Fruit fly (Drosophila melanogaster) whole organism, wandering third instar larva: ENCODE results near the gene dre4.

Source experiments
- Abd-B ChIP-seq: fragments of >200 bp; optimal IDR thresholded peaks from 2 replicates; lab custom pipeline; 2017; ENCODE audit warnings: missing biosample characterization, missing genetic modification characterization
- CG32264 ChIP-seq: fragments of 200-800 bp; sonication (Bioruptor generic); optimal IDR thresholded peaks from 2 replicates; lab custom pipeline; 2016; ENCODE audit warnings: missing biosample characterization, missing genetic modification characterization
- CG9705 ChIP-seq: fragments of 200-800 bp; sonication (Bioruptor generic); optimal IDR thresholded peaks from 2 replicates; lab custom pipeline; 2018; ENCODE audit warnings: missing biosample characterization, mild to moderate bottlenecking, missing genetic modification characterization
- Dfd ChIP-seq: fragments of >200 bp; optimal IDR thresholded peaks from 2 replicates; lab custom pipeline; 2017; ENCODE audit warnings: missing biosample characterization, missing genetic modification characterization
- Dif ChIP-seq: fragments of 200-275, 200-300 bp; sonication (Bioruptor generic); optimal IDR thresholded peaks from 2 replicates; lab custom pipeline; 2018; ENCODE audit warnings: missing biosample characterization, missing genetic modification characterization; ENCODE audit not compliant: partially characterized antibody
- GATAd ChIP-seq: sonication (Bioruptor generic); optimal IDR thresholded peaks from 2 replicates; lab custom pipeline; 2016; ENCODE audit warnings: missing biosample characterization, missing genetic modification characterization
- HLH106 ChIP-seq: fragments of 200-800 bp; optimal IDR thresholded peaks from 3 replicates; lab custom pipeline; 2019; ENCODE audit warnings: missing biosample characterization, mild to moderate bottlenecking, missing genetic modification characterization, moderate library complexity
- Hnf4 ChIP-seq: fragments of 200-800 bp; sonication (Bioruptor generic); optimal IDR thresholded peaks from 2 replicates; lab custom pipeline; 2016; ENCODE audit warnings: missing biosample characterization, mild to moderate bottlenecking, missing genetic modification characterization
- Hr78 ChIP-seq: fragments of >200 bp; optimal IDR thresholded peaks from 2 replicates; lab custom pipeline; 2017; ENCODE audit warnings: missing biosample characterization, missing genetic modification characterization
- Hr83 ChIP-seq: fragments of 200-300 bp; sonication (Bioruptor generic); optimal IDR thresholded peaks from 2 replicates; lab custom pipeline; 2016; ENCODE audit warnings: missing biosample characterization, mild to moderate bottlenecking, missing genetic modification characterization, moderate library complexity; ENCODE audit not compliant: poor library complexity, severe bottlenecking
- Jra ChIP-seq: sonication (Bioruptor generic); optimal IDR thresholded peaks from 2 replicates; lab custom pipeline; 2016; ENCODE audit warnings: missing biosample characterization, missing genetic modification characterization
- Mio ChIP-seq: sonication (Bioruptor generic); optimal IDR thresholded peaks from 2 replicates; lab custom pipeline; 2016; ENCODE audit warnings: missing biosample characterization, missing genetic modification characterization
- Myc ChIP-seq: fragments of >200 bp; optimal IDR thresholded peaks from 2 replicates; lab custom pipeline; 2017
- N ChIP-seq: fragments of >200 bp; optimal IDR thresholded peaks from 2 replicates; lab custom pipeline; 2018; ENCODE audit warnings: missing biosample characterization, missing external identifiers, missing genetic modification characterization
- OdsH ChIP-seq: fragments of 200-800 bp; sonication (Bioruptor generic); optimal IDR thresholded peaks from 2 replicates; lab custom pipeline; 2016; ENCODE audit warnings: missing biosample characterization, mild to moderate bottlenecking, missing genetic modification characterization
- Rel ChIP-seq, 2 experiments: fragments of 200-800 bp; sonication (Bioruptor generic) in 1 of 2; optimal IDR thresholded peaks; 2 replicates in 1 of 2; 3 replicates in 1 of 2; lab custom pipeline; 2016 to 2019; ENCODE audit warnings: mild to moderate bottlenecking in 2 of 2, missing biosample characterization in 2 of 2, missing genetic modification characterization in 2 of 2, moderate library complexity in 1 of 2
- Vsx2 ChIP-seq: fragments of 200-300, 225-300 bp; sonication (Bioruptor generic); optimal IDR thresholded peaks from 2 replicates; lab custom pipeline; 2018; ENCODE audit warnings: missing biosample characterization, missing genetic modification characterization; ENCODE audit not compliant: partially characterized antibody
- br ChIP-seq: fragments of 200-800 bp; sonication (Bioruptor generic); optimal IDR thresholded peaks from 2 replicates; lab custom pipeline; 2016; ENCODE audit warnings: missing biosample characterization, missing genetic modification characterization
- brk ChIP-seq: fragments of 200-800 bp; sonication (Bioruptor generic); optimal IDR thresholded peaks from 2 replicates; lab custom pipeline; 2016; ENCODE audit warnings: missing biosample characterization, mild to moderate bottlenecking, missing genetic modification characterization
- dl ChIP-seq, 2 experiments: fragments of 175-275, 200-275 bp in 1 of 2; fragments of 200-275 bp in 1 of 2; sonication (Bioruptor generic); optimal IDR thresholded peaks; lab custom pipeline; 2018; ENCODE audit warnings: mild to moderate bottlenecking in 2 of 2, missing biosample characterization in 2 of 2, missing genetic modification characterization in 2 of 2, moderate library complexity in 2 of 2; ENCODE audit not compliant: partially characterized antibody in 2 of 2, insufficient read depth in 1 of 2
- dmrt93B ChIP-seq: fragments of 200-800 bp; sonication (Bioruptor generic); optimal IDR thresholded peaks from 2 replicates; lab custom pipeline; 2018; ENCODE audit warnings: missing biosample characterization, mild to moderate bottlenecking, missing genetic modification characterization
- dsf ChIP-seq: sonication (Bioruptor generic); optimal IDR thresholded peaks from 2 replicates; lab custom pipeline; 2016; ENCODE audit warnings: missing biosample characterization, missing genetic modification characterization, borderline replicate concordance
- foxo ChIP-seq, 2 experiments: fragments of 200-800 bp; sonication (Bioruptor generic); optimal IDR thresholded peaks; 2 replicates in 1 of 2; 3 replicates in 1 of 2; lab custom pipeline; 2016 to 2017; ENCODE audit warnings: missing biosample characterization in 2 of 2, missing genetic modification characterization in 2 of 2
- h ChIP-seq: fragments of 200-800 bp; sonication (Bioruptor generic); optimal IDR thresholded peaks from 3 replicates; lab custom pipeline; 2016; ENCODE audit warnings: missing biosample characterization, mild to moderate bottlenecking, missing genetic modification characterization
- lola ChIP-seq: fragments of >200 bp; optimal IDR thresholded peaks from 2 replicates; lab custom pipeline; 2017; ENCODE audit warnings: missing biosample characterization, missing genetic modification characterization
- pan ChIP-seq: fragments of >200 bp; optimal IDR thresholded peaks from 2 replicates; lab custom pipeline; 2017
- psq ChIP-seq: fragments of 200-800 bp; sonication (Bioruptor generic); optimal IDR thresholded peaks from 3 replicates; lab custom pipeline; 2017; ENCODE audit warnings: missing biosample characterization, mild to moderate bottlenecking, missing genetic modification characterization, moderate library complexity
- rgr ChIP-seq: fragments of 200-800 bp; sonication (Bioruptor generic); optimal IDR thresholded peaks from 3 replicates; lab custom pipeline; 2016; ENCODE audit warnings: missing biosample characterization, mild to moderate bottlenecking, missing genetic modification characterization
- sage ChIP-seq: fragments of 200-800 bp; sonication (Bioruptor generic); optimal IDR thresholded peaks from 2 replicates; lab custom pipeline; 2016; ENCODE audit warnings: missing biosample characterization, mild to moderate bottlenecking, missing genetic modification characterization
- sv ChIP-seq: fragments of 200-800 bp; sonication (Bioruptor generic); optimal IDR thresholded peaks from 3 replicates; lab custom pipeline; 2016; ENCODE audit warnings: missing biosample characterization, missing genetic modification characterization
- tai ChIP-seq: sonication (Bioruptor generic); optimal IDR thresholded peaks from 2 replicates; lab custom pipeline; 2016; ENCODE audit warnings: missing biosample characterization, missing genetic modification characterization
- usp ChIP-seq: fragments of >200 bp; optimal IDR thresholded peaks from 2 replicates; lab custom pipeline; 2017; ENCODE audit warnings: missing biosample characterization, missing genetic modification characterization
- woc ChIP-seq: sonication (Bioruptor generic); optimal IDR thresholded peaks from 2 replicates; lab custom pipeline; 2016; ENCODE audit warnings: missing biosample characterization, mild to moderate bottlenecking, missing genetic modification characterization

dre4 gene

DNA sequence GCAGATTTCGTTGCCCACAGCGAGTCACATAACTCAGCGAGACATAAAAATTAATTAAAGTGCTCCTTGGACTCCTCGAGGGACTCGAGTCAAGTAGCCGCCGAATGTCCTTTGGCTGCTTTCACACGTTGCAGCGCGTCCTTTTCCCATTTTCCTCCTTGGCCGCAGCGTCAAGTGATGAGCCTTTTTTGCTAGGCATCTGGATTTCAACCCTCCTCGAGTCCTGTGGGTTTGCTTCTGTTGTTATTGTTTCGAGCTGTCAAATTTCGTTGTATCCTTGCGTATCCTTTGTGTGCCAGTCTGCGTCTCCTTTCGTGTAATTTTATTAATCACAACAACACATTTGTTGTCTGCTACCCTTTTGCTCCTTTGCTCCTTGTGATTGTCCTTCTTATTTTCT lies 40.5 kb upstream of the dre4 start:
- TF ChIP-seq dl (GFP tag; optimal IDR thresholded peaks at IDR 0.05; lab: Kevin White, UChicago; ENCODE audit: insufficient read depth in 1 of 2, partially characterized antibody in 2 of 2) (no peak), psq (GFP tag; lab: Kevin White, UChicago) (no peak), tai (GFP tag; lab: Kevin White, UChicago) (no peak), Jra (GFP tag; lab: Kevin White, UChicago) (no peak), br (no peak), Vsx2 (GFP tag; lab: Kevin White, UChicago) (no peak), Hnf4 (no peak), CG9705 (GFP tag; lab: Kevin White, UChicago) (no peak), Dif (no peak), GATAd (no peak)
- TF ChIP-seq, all 38 proteins: peak for 0

DNA sequence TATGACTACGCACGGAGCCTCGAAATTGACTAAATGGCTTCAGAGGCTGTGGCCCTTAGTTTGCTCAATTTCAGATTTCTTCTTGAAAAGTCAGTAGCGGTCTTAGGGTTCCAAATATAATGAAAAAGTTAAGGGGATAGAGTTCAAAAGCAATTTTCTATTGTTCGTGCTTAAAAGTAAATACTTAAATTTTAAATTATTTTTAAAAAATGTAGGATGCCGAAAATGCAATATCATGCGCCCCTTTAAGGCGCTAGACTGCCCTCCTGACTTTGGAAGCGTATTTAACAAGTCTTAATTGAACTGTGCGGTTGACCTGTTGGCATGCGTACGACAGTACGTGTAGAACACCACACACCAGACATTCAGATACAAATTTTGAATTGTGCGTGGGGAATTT lies 38.6 kb upstream of the dre4 start:
- TF ChIP-seq brk (GFP tag; lab: Kevin White, UChicago) (no peak), lola (GFP tag; lab: Kevin White, UChicago) (no peak), Rel (GFP tag; optimal IDR thresholded peaks at IDR 0.05; lab: Kevin White, UChicago) (no peak), Rel (tag; optimal IDR thresholded peaks at IDR 0.05; lab: Kevin White, UChicago) (no peak)

dm6 chr3L:1910107-1910506 lies 34.0 kb upstream of the dre4 start, which contains the start of gene dsb:
dsb (minus strand) TSS chr3L:1910197.
- no peak for TF ChIP-seq Rel (GFP tag; optimal IDR thresholded peaks at IDR 0.05; lab: Kevin White, UChicago)
- TF ChIP-seq Rel (tag; optimal IDR thresholded peaks at IDR 0.05; lab: Kevin White, UChicago): no peak
- TF ChIP-seq Jra (GFP tag; lab: Kevin White, UChicago): no peak
- TF ChIP-seq Hr83: no peak
- no peak for TF ChIP-seq pan
- TF ChIP-seq dmrt93B (GFP tag; lab: Kevin White, UChicago): no peak
- TF ChIP-seq foxo (GFP tag; optimal IDR thresholded peaks at IDR 0.05; lab: Kevin White, UChicago): no peak
- no peak for TF ChIP-seq Myc (lab: Kevin White, UChicago)
- TF ChIP-seq rgr (GFP tag; lab: Kevin White, UChicago): no peak
- TF ChIP-seq CG32264 (GFP tag; lab: Kevin White, UChicago): no peak
- TF ChIP-seq Abd-B (GFP tag; lab: Kevin White, UChicago): no peak
- no peak for TF ChIP-seq HLH106 (tag; lab: Kevin White, UChicago)
- no peak for TF ChIP-seq dsf (GFP tag; lab: Kevin White, UChicago)
- TF ChIP-seq brk (GFP tag; lab: Kevin White, UChicago): no peak
- TF ChIP-seq Hnf4: no peak
- no peak for TF ChIP-seq Dfd (GFP tag; lab: Kevin White, UChicago)
- TF ChIP-seq sv (GFP tag; lab: Kevin White, UChicago): no peak
- TF ChIP-seq OdsH (GFP tag; lab: Kevin White, UChicago): no peak
- TF ChIP-seq h (GFP tag; lab: Kevin White, UChicago): no peak
- TF ChIP-seq Hr78: no peak
- TF ChIP-seq dl (GFP tag; optimal IDR thresholded peaks at IDR 0.05; lab: Kevin White, UChicago; ENCODE audit: insufficient read depth in 1 of 2, partially characterized antibody in 2 of 2): no peak

DNA sequence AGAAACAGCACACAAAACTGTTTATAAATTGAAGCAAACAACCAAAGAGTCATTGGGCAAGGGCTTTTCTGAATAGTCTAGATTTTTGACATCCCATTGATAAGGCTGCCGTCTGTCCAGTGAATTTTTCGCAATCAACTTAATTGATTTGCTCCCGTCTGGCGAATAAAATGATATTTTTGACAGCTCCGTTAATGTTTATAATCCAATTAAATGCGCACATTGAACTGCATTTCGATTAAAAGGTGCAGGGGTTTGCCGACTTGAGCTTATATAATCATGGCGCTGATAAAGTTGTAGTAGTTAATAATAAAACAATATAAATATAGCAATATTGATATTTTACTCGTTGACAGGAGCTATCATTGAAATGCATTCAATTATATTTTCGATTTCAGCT lies 32.9 kb upstream of the dre4 start:
- TF ChIP-seq pan (no peak), CG32264 (GFP tag; lab: Kevin White, UChicago) (no peak), Rel (GFP tag; optimal IDR thresholded peaks at IDR 0.05; lab: Kevin White, UChicago) (no peak), Rel (tag; optimal IDR thresholded peaks at IDR 0.05; lab: Kevin White, UChicago) (no peak), woc (no peak), Hr83 (no peak), OdsH (GFP tag; lab: Kevin White, UChicago) (no peak), Vsx2 (GFP tag; lab: Kevin White, UChicago) (no peak), sage (GFP tag; lab: Kevin White, UChicago) (no peak)

- TF ChIP-seq br: no peak
- TF ChIP-seq usp (GFP tag; lab: Kevin White, UChicago): no peak
- no peak for TF ChIP-seq Jra (GFP tag; lab: Kevin White, UChicago)
- TF ChIP-seq sage (GFP tag; lab: Kevin White, UChicago): no peak
- no peak for TF ChIP-seq dl (GFP tag; optimal IDR thresholded peaks at IDR 0.05; lab: Kevin White, UChicago; ENCODE audit: insufficient read depth in 1 of 2, partially characterized antibody in 2 of 2)
- TF ChIP-seq N (GFP tag; lab: Kevin White, UChicago): no peak
- TF ChIP-seq sv (GFP tag; lab: Kevin White, UChicago): no peak
- TF ChIP-seq Mio (GFP tag; lab: Kevin White, UChicago): no peak
- no peak for TF ChIP-seq psq (GFP tag; lab: Kevin White, UChicago)
- TF ChIP-seq Hnf4: no peak
- no peak for TF ChIP-seq Hr83
- TF ChIP-seq foxo (GFP tag; optimal IDR thresholded peaks at IDR 0.05; lab: Kevin White, UChicago): no peak
- no peak for TF ChIP-seq HLH106 (tag; lab: Kevin White, UChicago)
- TF ChIP-seq tai (GFP tag; lab: Kevin White, UChicago): no peak
Observed at dm6 chr3L:1906208-1906607, 30.1 kb upstream of the dre4 start.
